Worm (Caenorhabditis elegans) whole organism, mixed stage, embryonic: Measurements from ENCODE around the gene cfp-1.

Experiments
- M03D4.4 ChIP-seq: sonication (generic microtip); optimal IDR thresholded peaks from 2 replicates; lab custom pipeline; 2017; ENCODE audit warnings: mild to moderate bottlenecking, missing genetic modification characterization, missing compliant biosample characterization
- ceh-39 ChIP-seq: fragments of 150-350 bp; optimal IDR thresholded peaks from 2 replicates; lab custom pipeline; 2014; ENCODE audit warnings: missing biosample characterization, missing genetic modification characterization
- ceh-43 ChIP-seq: fragments of 200-800 bp; sonication (Bioruptor generic); optimal IDR thresholded peaks from 2 replicates; lab custom pipeline; 2018; ENCODE audit warnings: mild to moderate bottlenecking, missing genetic modification characterization, moderate library complexity, missing compliant biosample characterization
- ces-1 ChIP-seq: fragments of 150-350 bp; optimal IDR thresholded peaks from 2 replicates; lab custom pipeline; 2014; ENCODE audit warnings: missing biosample characterization, missing genetic modification reagents, missing genetic modification characterization
- cnd-1 ChIP-seq: fragments of 200-800 bp; sonication (Bioruptor generic); optimal IDR thresholded peaks from 2 replicates; lab custom pipeline; 2018; ENCODE audit warnings: mild to moderate bottlenecking, missing genetic modification characterization, missing compliant biosample characterization
- elt-3 ChIP-seq: fragments of 150-350 bp; optimal IDR thresholded peaks from 2 replicates; lab custom pipeline; 2014; ENCODE audit warnings: missing biosample characterization, missing genetic modification characterization
- flh-1 ChIP-seq: fragments of 200-800 bp; sonication (Bioruptor generic); optimal IDR thresholded peaks from 2 replicates; lab custom pipeline; 2018; ENCODE audit warnings: mild to moderate bottlenecking, missing genetic modification characterization, moderate library complexity, missing compliant biosample characterization
- ham-2 ChIP-seq: fragments of 200-800 bp; sonication (Bioruptor generic); optimal IDR thresholded peaks from 2 replicates; lab custom pipeline; 2018; ENCODE audit warnings: mild to moderate bottlenecking, missing genetic modification characterization, missing compliant biosample characterization
- hlh-1 ChIP-seq: fragments of 150-350 bp; optimal IDR thresholded peaks from 2 replicates; lab custom pipeline; 2014; ENCODE audit warnings: missing biosample characterization, missing genetic modification reagents, missing genetic modification characterization
- lin-13 ChIP-seq: fragments of 150-350 bp; optimal IDR thresholded peaks from 2 replicates; lab custom pipeline; 2014; ENCODE audit warnings: missing biosample characterization, missing genetic modification characterization
- lin-32 ChIP-seq: fragments of 200-800 bp; sonication (Bioruptor generic); optimal IDR thresholded peaks from 2 replicates; lab custom pipeline; 2018; ENCODE audit warnings: mild to moderate bottlenecking, missing genetic modification characterization, missing compliant biosample characterization
- lsy-2 ChIP-seq: fragments of 150-350 bp; optimal IDR thresholded peaks from 2 replicates; lab custom pipeline; 2014; ENCODE audit warnings: missing biosample characterization, missing genetic modification characterization
- mep-1 ChIP-seq: fragments of 150-350 bp; optimal IDR thresholded peaks from 2 replicates; lab custom pipeline; 2017; ENCODE audit warnings: missing biosample characterization, missing genetic modification reagents, missing genetic modification characterization, inconsistent platforms
- nhr-12 ChIP-seq: fragments of 150-350 bp; optimal IDR thresholded peaks from 2 replicates; lab custom pipeline; 2014; ENCODE audit warnings: missing biosample characterization, missing genetic modification characterization
- nhr-2 ChIP-seq: fragments of 150-350 bp; optimal IDR thresholded peaks from 2 replicates; lab custom pipeline; 2014; ENCODE audit warnings: missing biosample characterization, missing genetic modification characterization
- nhr-237 ChIP-seq: fragments of 150-350 bp; optimal IDR thresholded peaks from 2 replicates; lab custom pipeline; 2014; ENCODE audit warnings: missing biosample characterization, missing genetic modification characterization
- nhr-76 ChIP-seq: sonication (generic microtip); optimal IDR thresholded peaks from 2 replicates; lab custom pipeline; 2017; ENCODE audit warnings: missing biosample characterization, missing genetic modification characterization
- pha-4 ChIP-seq: fragments of 150-350 bp; optimal IDR thresholded peaks from 2 replicates; lab custom pipeline; 2018; ENCODE audit warnings: missing biosample characterization, missing genetic modification reagents, missing genetic modification characterization
- sem-2 ChIP-seq: fragments of 200-800 bp; sonication (Bioruptor generic); optimal IDR thresholded peaks from 2 replicates; lab custom pipeline; 2018; ENCODE audit warnings: mild to moderate bottlenecking, missing genetic modification characterization, missing compliant biosample characterization
- snpc-4 ChIP-seq: fragments of 150-350 bp; optimal IDR thresholded peaks from 2 replicates; lab custom pipeline; 2014; ENCODE audit warnings: missing biosample characterization, missing genetic modification characterization
- sptf-1 ChIP-seq: sonication (generic microtip); optimal IDR thresholded peaks from 2 replicates; lab custom pipeline; 2017; ENCODE audit warnings: mild to moderate bottlenecking, missing genetic modification characterization, moderate library complexity, missing compliant biosample characterization
- tbx-8 ChIP-seq: fragments of 200-800 bp; sonication (Bioruptor generic); optimal IDR thresholded peaks from 2 replicates; lab custom pipeline; 2018; ENCODE audit warnings: mild to moderate bottlenecking, missing genetic modification characterization, moderate library complexity, missing compliant biosample characterization
- unc-39 ChIP-seq: fragments of 150-350 bp; optimal IDR thresholded peaks from 2 replicates; lab custom pipeline; 2014; ENCODE audit warnings: missing biosample characterization, missing genetic modification characterization
- unc-62 ChIP-seq: fragments of 150-350 bp; optimal IDR thresholded peaks from 2 replicates; lab custom pipeline; 2014; ENCODE audit warnings: missing biosample characterization, missing genetic modification reagents, missing genetic modification characterization
- zip-8 ChIP-seq: fragments of 150-350 bp; optimal IDR thresholded peaks from 2 replicates; lab custom pipeline; 2014; ENCODE audit warnings: missing biosample characterization, missing genetic modification characterization

Gene cfp-1

ce11 chrIV:14033752-14034570 lies 43.3 kb upstream of the cfp-1 start (continued):
- TF ChIP-seq cnd-1 (tag; lab: Kevin White, UChicago) (peak; percentile 98), unc-39 (peak; percentile 82)
- TF ChIP-seq, all 35 proteins: peak for 31

ce11 chrIV:14034571-14034954 lies 42.7 kb upstream of the cfp-1 start:
- TF ChIP-seq ceh-43 (GFP tag; lab: Kevin White, UChicago), result no peak
- no peak for TF ChIP-seq sem-2 (GFP tag; lab: Kevin White, UChicago)
- no peak for TF ChIP-seq lin-13
- no peak for TF ChIP-seq ces-1 (GFP tag; lab: Kevin White, UChicago)
- TF ChIP-seq hlh-1 (tag; lab: Kevin White, UChicago), result no peak
- TF ChIP-seq unc-39, result no peak
- TF ChIP-seq nhr-2 (tag; lab: Kevin White, UChicago), result no peak
- no peak for TF ChIP-seq elt-3 (tag; lab: Kevin White, UChicago)
- no peak for TF ChIP-seq nhr-76
- TF ChIP-seq ceh-39 (tag; lab: Kevin White, UChicago), result no peak
- no peak for TF ChIP-seq sptf-1 (tag; lab: Kevin White, UChicago)
- TF ChIP-seq snpc-4, result no peak
- no peak for TF ChIP-seq flh-1 (GFP tag; lab: Kevin White, UChicago)
- TF ChIP-seq lsy-2 (tag; lab: Kevin White, UChicago), result no peak

- TF ChIP-seq elt-3 (tag; lab: Kevin White, UChicago) (no peak), lsy-2 (tag; lab: Kevin White, UChicago) (no peak), sptf-1 (tag; lab: Kevin White, UChicago) (no peak), cnd-1 (tag; lab: Kevin White, UChicago) (no peak), sem-2 (GFP tag; lab: Kevin White, UChicago) (no peak), hlh-1 (tag; lab: Kevin White, UChicago) (no peak), pha-4 (tag; lab: Kevin White, UChicago) (no peak), tbx-8 (no peak), flh-1 (GFP tag; lab: Kevin White, UChicago) (no peak), lin-13 (no peak)
- TF ChIP-seq, all 35 proteins: peak for 0
Observed at ce11 chrIV:14043680-14044079, 33.6 kb upstream of the cfp-1 start, which contains the start of gene Y37A1B.7. Gene Y37A1B.7, minus strand, starts transcription at chrIV:14043780.

ce11 chrIV:14046777-14047176 lies 30.5 kb upstream of the cfp-1 start:
- TF ChIP-seq elt-3 (tag; lab: Kevin White, UChicago), result no peak
- TF ChIP-seq lin-13, result peak; percentile 7
- no peak for TF ChIP-seq snpc-4
- no peak for TF ChIP-seq tbx-8
- peak; percentile 51 for TF ChIP-seq ham-2
- no peak for TF ChIP-seq M03D4.4 (tag; lab: Kevin White, UChicago)
- TF ChIP-seq ceh-39 (tag; lab: Kevin White, UChicago), result no peak
- no peak for TF ChIP-seq zip-8 (tag; lab: Kevin White, UChicago)
- no peak for TF ChIP-seq lin-32 (GFP tag; lab: Kevin White, UChicago)
- TF ChIP-seq ces-1 (GFP tag; lab: Kevin White, UChicago), result no peak

ce11 chrIV:14050442-14050841 lies 26.8 kb upstream of the cfp-1 start:
- TF ChIP-seq mep-1 (tag; lab: Kevin White, UChicago) (no peak), unc-62 (GFP tag; lab: Kevin White, UChicago) (no peak), ceh-39 (tag; lab: Kevin White, UChicago) (no peak), sem-2 (GFP tag; lab: Kevin White, UChicago) (no peak), tbx-8 (no peak), pha-4 (tag; lab: Kevin White, UChicago) (no peak), elt-3 (tag; lab: Kevin White, UChicago) (peak; percentile 31), nhr-12 (tag; lab: Kevin White, UChicago) (no peak)

- TF ChIP-seq hlh-1 (tag; lab: Kevin White, UChicago) (no peak), tbx-8 (no peak), zip-8 (tag; lab: Kevin White, UChicago) (no peak), nhr-237 (no peak), ham-2 (no peak), lin-13 (no peak), unc-62 (GFP tag; lab: Kevin White, UChicago) (no peak), M03D4.4 (tag; lab: Kevin White, UChicago) (no peak)
- TF ChIP-seq, all 35 proteins: peak for 0
Observed at ce11 chrIV:14050900-14051299, 26.3 kb upstream of the cfp-1 start, which contains the start of gene semo-1. Gene semo-1, plus strand, starts transcription at chrIV:14051200.
